In the genomic region with DNA sequence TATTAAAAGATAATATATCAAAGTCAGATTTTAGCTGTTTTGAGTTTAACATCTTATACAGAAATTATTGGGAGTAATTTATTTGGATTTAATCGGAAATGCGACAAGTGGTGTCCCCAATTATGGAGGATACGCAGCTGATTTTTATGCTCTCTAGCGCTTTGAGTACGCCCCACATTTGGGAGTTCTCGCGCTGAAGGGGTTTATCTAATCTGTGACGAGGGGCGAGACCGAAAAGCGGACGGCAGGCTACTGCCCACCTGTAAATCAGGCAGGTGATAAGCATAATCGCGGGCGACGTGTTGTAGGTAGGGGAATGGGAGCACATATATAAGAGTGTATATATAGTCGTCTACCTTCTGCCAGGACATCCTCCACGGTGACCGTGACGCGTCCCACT, we compare ENCODE assay signal across 3 fruit fly cellular contexts.
A peak's percentile ranks its signal among the peaks of the same experiment; 100 is the strongest.
TF ChIP-seq lines count a peak whose summit lies in the region.

No protein-coding gene starts in this region.

- no peak for TF ChIP-seq CTCF in whole organism, embryonic (GFP tag; optimal IDR thresholded peaks at IDR 0.05; lab: Kevin White, UChicago)

TF ChIP-seq in whole organism, embryonic, 481 proteins besides CTCF, POLR2A, EP300 and RAD21 (continues in another document):
- TF ChIP-seq odd (GFP tag; optimal IDR thresholded peaks at IDR 0.05; lab: Kevin White, UChicago) (no peak), Taf1 (GFP tag; IDR thresholded peaks at IDR 0.05; lab: Robert Waterston, UW) (no peak), br (optimal IDR thresholded peaks at IDR 0.05; lab: Kevin White, UChicago) (no peak), lab (GFP tag; optimal IDR thresholded peaks at IDR 0.05; lab: Kevin White, UChicago) (no peak), CG12219 (GFP tag; optimal IDR thresholded peaks at IDR 0.05; lab: Kevin White, UChicago) (no peak), kah (GFP tag; optimal IDR thresholded peaks at IDR 0.05; lab: Kevin White, UChicago) (no peak), CG9609 (GFP tag; optimal IDR thresholded peaks at IDR 0.05; lab: Kevin White, UChicago) (no peak), tio (GFP tag; optimal IDR thresholded peaks at IDR 0.05; lab: Kevin White, UChicago) (no peak), Dbx (GFP tag; IDR thresholded peaks at IDR 0.05; lab: Robert Waterston, UW) (no peak), Hr51 (GFP tag; optimal IDR thresholded peaks at IDR 0.05; lab: Kevin White, UChicago) (no peak), da (GFP tag; optimal IDR thresholded peaks at IDR 0.05; lab: Kevin White, UChicago) (no peak), Myb (GFP tag; optimal IDR thresholded peaks at IDR 0.05; lab: Kevin White, UChicago) (no peak), CG8924 (tag; optimal IDR thresholded peaks at IDR 0.05; lab: Kevin White, UChicago) (no peak), CG13287 (GFP tag; IDR thresholded peaks at IDR 0.05; lab: Robert Waterston, UW; ENCODE audit: partially characterized antibody) (no peak), hth (optimal IDR thresholded peaks at IDR 0.05; lab: Kevin White, UChicago) (no peak), amos (GFP tag; IDR thresholded peaks at IDR 0.05; lab: Robert Waterston, UW; ENCODE audit: partially characterized antibody) (no peak), CG6813 (GFP tag; optimal IDR thresholded peaks at IDR 0.05; lab: Kevin White, UChicago) (no peak), CG15514 (GFP tag; optimal IDR thresholded peaks at IDR 0.05; lab: Kevin White, UChicago) (no peak), grn (GFP tag; optimal IDR thresholded peaks at IDR 0.05; lab: Kevin White, UChicago) (peak; percentile 35), Nf-YB (GFP tag; optimal IDR thresholded peaks at IDR 0.05; lab: Kevin White, UChicago) (no peak), Camta (GFP tag; optimal IDR thresholded peaks at IDR 0.05; lab: Kevin White, UChicago) (no peak), CG8281 (tag; optimal IDR thresholded peaks at IDR 0.05; lab: Kevin White, UChicago) (no peak), wor (GFP tag; IDR thresholded peaks at IDR 0.05; lab: Robert Waterston, UW) (no peak), Trl (optimal IDR thresholded peaks at IDR 0.05; lab: Kevin White, UChicago) (no peak), Trl (GFP tag; optimal IDR thresholded peaks at IDR 0.05; lab: Kevin White, UChicago) (no peak), CG1792 (GFP tag; optimal IDR thresholded peaks at IDR 0.05; lab: Kevin White, UChicago) (no peak), CG1233 (GFP tag; optimal IDR thresholded peaks at IDR 0.05; lab: Kevin White, UChicago) (no peak), D19A (tag; optimal IDR thresholded peaks at IDR 0.05; lab: Kevin White, UChicago) (peak; percentile 15), CG12071 (GFP tag; optimal IDR thresholded peaks at IDR 0.05; lab: Kevin White, UChicago) (no peak), kni (GFP tag; optimal IDR thresholded peaks at IDR 0.05; lab: Kevin White, UChicago) (no peak)

TF ChIP-seq in whole organism, prepupa, 60 proteins besides CTCF, POLR2A, EP300 and RAD21:
- peak; percentile 1 for TF ChIP-seq vri (GFP tag; optimal IDR thresholded peaks at IDR 0.05; lab: Kevin White, UChicago)
- TF ChIP-seq salr (GFP tag; optimal IDR thresholded peaks at IDR 0.05; lab: Kevin White, UChicago) = no peak

TF ChIP-seq in whole organism, wandering third instar larva, 38 proteins besides CTCF, POLR2A, EP300 and RAD21:
- peak; percentile 3 for TF ChIP-seq h (GFP tag; optimal IDR thresholded peaks at IDR 0.05; lab: Kevin White, UChicago)
- no peak for TF ChIP-seq Abd-B (GFP tag; optimal IDR thresholded peaks at IDR 0.05; lab: Kevin White, UChicago)
